Fruit fly (Drosophila melanogaster): ENCODE results near the gene CG13069.

DNA sequence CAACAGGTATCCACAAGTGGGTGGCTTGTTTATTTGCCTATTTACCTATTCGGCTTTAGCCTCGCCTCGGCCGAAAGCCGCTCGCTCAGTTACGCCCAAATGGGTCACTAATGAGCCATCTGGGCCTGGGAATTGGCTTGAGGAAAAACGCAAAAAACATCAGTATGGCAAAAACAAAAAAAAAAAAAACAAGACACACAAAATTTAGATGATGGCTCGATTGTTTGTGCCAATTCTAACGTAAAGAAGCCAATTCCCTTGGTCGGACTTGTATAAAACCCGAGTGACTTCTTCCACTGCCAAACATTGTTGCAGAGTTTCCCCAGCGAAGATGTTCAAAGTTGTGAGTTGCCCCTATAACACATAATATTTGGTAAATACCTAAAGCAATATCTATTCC is 36.0 kb downstream of the CG13069 start, which contains the start of gene CG4982:
- TF ChIP-seq insv (optimal IDR thresholded peaks at IDR 0.05) (no peak), Sin3A (optimal IDR thresholded peaks at IDR 0.05) (no peak), psq (optimal IDR thresholded peaks at IDR 0.05) (no peak), Myc (optimal IDR thresholded peaks at IDR 0.05) (no peak), h (optimal IDR thresholded peaks at IDR 0.05) (no peak)
